Worm (Caenorhabditis elegans) whole organism, L4 larva: ENCODE measurements around the gene K08E4.2.

Experiments used
- daf-8 ChIP-seq: fragments of 200-800 bp; sonication (Bioruptor generic); IDR thresholded peaks from 2 replicates; pipeline ENCODE4 v1.3.6; 2022; ENCODE audit warnings: missing genetic modification characterization, missing compliant biosample characterization
- dpl-1 ChIP-seq: fragments of 150-350 bp; optimal IDR thresholded peaks from 2 replicates; lab custom pipeline; 2014; ENCODE audit warnings: missing biosample characterization, missing genetic modification reagents, missing genetic modification characterization
- lin-39 ChIP-seq: fragments of 150-350 bp; optimal IDR thresholded peaks from 2 replicates; lab custom pipeline; 2014; ENCODE audit warnings: missing biosample characterization, missing genetic modification reagents, missing genetic modification characterization
- nhr-42 ChIP-seq: fragments of 200-800 bp; sonication (Bioruptor generic); IDR thresholded peaks from 2 replicates; pipeline ENCODE4 v1.3.6; 2022; ENCODE audit warnings: missing genetic modification characterization, missing compliant biosample characterization
- unc-130 ChIP-seq: sonication (generic microtip); optimal IDR thresholded peaks from 2 replicates; lab custom pipeline; 2016; ENCODE audit warnings: missing genetic modification reagents, missing genetic modification characterization, missing compliant biosample characterization

- no peak for TF ChIP-seq daf-8 (GFP tag; lab: Robert Waterston, UW)
- no peak for TF ChIP-seq nhr-42 (GFP tag; lab: Robert Waterston, UW)
- TF ChIP-seq lin-39 (tag; lab: Kevin White, UChicago): no peak
- TF ChIP-seq unc-130: no peak
- no peak for TF ChIP-seq dpl-1 (GFP tag; lab: Kevin White, UChicago)
Observed at ce11 chrIV:12034776-12035175, 21.7 kb downstream of the K08E4.2 start.
